Worm (Caenorhabditis elegans) whole organism, L1 larva: ENCODE results near the gene eef-1A.1.
A peak's percentile ranks its signal among the peaks of the same experiment; 100 is the strongest.

Experiments
- C04F5.9 ChIP-seq: sonication (generic microtip); optimal IDR thresholded peaks from 2 replicates; lab custom pipeline; 2016; ENCODE audit warnings: missing genetic modification characterization, missing compliant biosample characterization
- Y116A8C.19 ChIP-seq: sonication (generic microtip); optimal IDR thresholded peaks from 2 replicates; lab custom pipeline; 2016; ENCODE audit warnings: missing compliant biosample characterization, missing genetic modification characterization, borderline replicate concordance
- aha-1 ChIP-seq: fragments of 150-350 bp; optimal IDR thresholded peaks from 2 replicates; lab custom pipeline; 2014; ENCODE audit warnings: missing biosample characterization, missing genetic modification characterization
- aly-2 ChIP-seq: fragments of 150-350 bp; optimal IDR thresholded peaks from 2 replicates; lab custom pipeline; 2014; ENCODE audit warnings: missing biosample characterization, missing genetic modification characterization
- blmp-1 ChIP-seq: fragments of 150-350 bp; optimal IDR thresholded peaks from 2 replicates; lab custom pipeline; 2014; ENCODE audit warnings: missing biosample characterization, missing genetic modification characterization
- ceh-63 ChIP-seq: fragments of 200-800 bp; sonication (Bioruptor generic); optimal IDR thresholded peaks from 2 replicates; lab custom pipeline; 2018; ENCODE audit warnings: mild to moderate bottlenecking, missing genetic modification characterization, missing compliant biosample characterization
- ceh-8 ChIP-seq: fragments of 200-800 bp; sonication (Bioruptor generic); optimal IDR thresholded peaks from 2 replicates; lab custom pipeline; 2018; ENCODE audit warnings: mild to moderate bottlenecking, missing genetic modification characterization, moderate library complexity, missing compliant biosample characterization
- ceh-82 ChIP-seq, 3 experiments: fragments of 150-350 bp in 1 of 3; sonication (generic microtip) in 2 of 3; optimal IDR thresholded peaks; 2 replicates each; lab custom pipeline; 2014 to 2017; ENCODE audit warnings: missing biosample characterization in 3 of 3, missing genetic modification characterization in 3 of 3
- ceh-88 ChIP-seq: fragments of 200-800 bp; sonication (Bioruptor generic); IDR thresholded peaks from 2 replicates; pipeline ENCODE4 v1.3.6; 2022; ENCODE audit warnings: missing genetic modification characterization, missing compliant biosample characterization
- dpl-1 ChIP-seq, 3 experiments: fragments of 150-350 bp in 2 of 3; sonication (generic microtip) in 1 of 3; optimal IDR thresholded peaks; 2 replicates each; lab custom pipeline; 2014 to 2017; ENCODE audit warnings: missing biosample characterization in 3 of 3, missing genetic modification characterization in 3 of 3, missing genetic modification reagents in 3 of 3
- egl-13 ChIP-seq: sonication (generic microtip); optimal IDR thresholded peaks from 2 replicates; lab custom pipeline; 2016; ENCODE audit warnings: missing genotype, missing genetic modification reagents, missing genetic modification characterization, missing compliant biosample characterization
- egl-27 ChIP-seq, 2 experiments: fragments of 150-350 bp in 1 of 2; sonication (generic microtip); optimal IDR thresholded peaks; 3 replicates each; lab custom pipeline; 2017 to 2018; ENCODE audit warnings: missing biosample characterization in 2 of 2, missing genetic modification characterization in 2 of 2, missing genetic modification reagents in 2 of 2
- elt-2 ChIP-seq: sonication (generic microtip); optimal IDR thresholded peaks from 2 replicates; lab custom pipeline; 2016; ENCODE audit warnings: missing genetic modification characterization, mild to moderate bottlenecking, inconsistent platforms, missing compliant biosample characterization, missing genetic modification reagents
- elt-3 ChIP-seq, 6 experiments: fragments of 150-350 bp in 1 of 6; sonication (generic microtip); optimal IDR thresholded peaks; 2 replicates each; lab custom pipeline; 2017 to 2018; ENCODE audit warnings: missing biosample characterization in 6 of 6, missing genetic modification characterization in 6 of 6, inconsistent platforms in 1 of 6
- ets-5 ChIP-seq: fragments of 200-800 bp; sonication (Bioruptor generic); IDR thresholded peaks from 2 replicates; pipeline ENCODE4 v1.3.6; 2022; ENCODE audit warnings: missing genetic modification characterization, missing compliant biosample characterization
- fkh-10 ChIP-seq: sonication (generic microtip); optimal IDR thresholded peaks from 2 replicates; lab custom pipeline; 2017; ENCODE audit warnings: missing biosample characterization, missing genetic modification reagents, missing genetic modification characterization
- fkh-8 ChIP-seq: sonication (generic microtip); optimal IDR thresholded peaks from 2 replicates; lab custom pipeline; 2016; ENCODE audit warnings: mild to moderate bottlenecking, missing genetic modification characterization, missing compliant biosample characterization
- fos-1 ChIP-seq: fragments of 150-350 bp; optimal IDR thresholded peaks from 2 replicates; lab custom pipeline; 2014; ENCODE audit warnings: missing biosample characterization, missing genetic modification characterization
- grh-1 ChIP-seq: fragments of 200-800 bp; sonication (Bioruptor generic); IDR thresholded peaks from 2 replicates; pipeline ENCODE4 v1.3.6; 2022; ENCODE audit warnings: missing genetic modification reagents, missing genetic modification characterization, missing compliant biosample characterization
- hlh-4 ChIP-seq: sonication (generic microtip); optimal IDR thresholded peaks from 2 replicates; lab custom pipeline; 2016; ENCODE audit warnings: mild to moderate bottlenecking, missing genetic modification characterization, missing compliant biosample characterization
- hpl-2 ChIP-seq: fragments of 150-350 bp; optimal IDR thresholded peaks from 2 replicates; lab custom pipeline; 2014; ENCODE audit warnings: missing biosample characterization, missing genetic modification reagents, missing genetic modification characterization
- irx-1 ChIP-seq: sonication (generic microtip); optimal IDR thresholded peaks from 2 replicates; lab custom pipeline; 2016; ENCODE audit warnings: missing genetic modification characterization, missing compliant biosample characterization
- isw-1 ChIP-seq: fragments of 200-800 bp; sonication (Bioruptor generic); IDR thresholded peaks from 2 replicates; pipeline ENCODE4 v1.3.6; 2022; ENCODE audit warnings: missing genetic modification characterization, missing compliant biosample characterization
- lin-13 ChIP-seq: fragments of 150-350 bp; optimal IDR thresholded peaks from 2 replicates; lab custom pipeline; 2014; ENCODE audit warnings: missing biosample characterization, missing genetic modification reagents, missing genetic modification characterization
- lin-14 ChIP-seq: fragments of 200-800 bp; sonication (Bioruptor generic); optimal IDR thresholded peaks from 2 replicates; lab custom pipeline; 2018; ENCODE audit warnings: mild to moderate bottlenecking, missing genetic modification characterization, moderate library complexity, missing compliant biosample characterization
- lin-15B ChIP-seq: fragments of 150-350 bp; sonication (generic microtip); optimal IDR thresholded peaks from 3 replicates; lab custom pipeline; 2014; ENCODE audit warnings: missing biosample characterization, missing genetic modification characterization
- lin-35 ChIP-seq, 2 experiments: fragments of 150-350 bp; optimal IDR thresholded peaks; 2 replicates each; lab custom pipeline; 2014; ENCODE audit warnings: missing biosample characterization in 2 of 2, missing genetic modification characterization in 2 of 2, missing genetic modification reagents in 2 of 2
- lir-3 ChIP-seq: sonication (generic microtip); optimal IDR thresholded peaks from 2 replicates; lab custom pipeline; 2016; ENCODE audit warnings: mild to moderate bottlenecking, missing genetic modification characterization, moderate library complexity, missing compliant biosample characterization; ENCODE audit not compliant: poor library complexity
- lsy-2 ChIP-seq, 2 experiments: fragments of 150-350 bp; optimal IDR thresholded peaks; 2 replicates each; lab custom pipeline; 2014; ENCODE audit warnings: missing biosample characterization in 2 of 2, missing genetic modification characterization in 2 of 2
- mab-9 ChIP-seq: fragments of 200-800 bp; sonication (Bioruptor generic); IDR thresholded peaks from 2 replicates; pipeline ENCODE4 v1.3.6; 2022; ENCODE audit warnings: missing genetic modification reagents, missing genetic modification characterization, missing compliant biosample characterization
- mdl-1 ChIP-seq, 2 experiments: fragments of 150-350 bp; optimal IDR thresholded peaks; 2 replicates each; lab custom pipeline; 2014 to 2017; ENCODE audit warnings: missing biosample characterization in 2 of 2, missing genetic modification characterization in 2 of 2, inconsistent platforms in 1 of 2
- mef-2 ChIP-seq: fragments of 150-350 bp; optimal IDR thresholded peaks from 2 replicates; lab custom pipeline; 2014; ENCODE audit warnings: missing biosample characterization, missing genetic modification characterization
- mep-1 ChIP-seq: fragments of 150-350 bp; optimal IDR thresholded peaks from 2 replicates; lab custom pipeline; 2014; ENCODE audit warnings: missing biosample characterization, missing genetic modification characterization
- nhr-12 ChIP-seq: sonication (generic microtip); optimal IDR thresholded peaks from 2 replicates; lab custom pipeline; 2017; ENCODE audit warnings: missing biosample characterization, missing genetic modification characterization
- nhr-237 ChIP-seq: fragments of 150-350 bp; optimal IDR thresholded peaks from 2 replicates; lab custom pipeline; 2014; ENCODE audit warnings: missing biosample characterization, missing genetic modification characterization
- nhr-28 ChIP-seq: fragments of 150-350 bp; optimal IDR thresholded peaks from 2 replicates; lab custom pipeline; 2014; ENCODE audit warnings: missing biosample characterization, missing genetic modification characterization
- nhr-71 ChIP-seq: sonication (generic microtip); optimal IDR thresholded peaks from 2 replicates; lab custom pipeline; 2016; ENCODE audit warnings: mild to moderate bottlenecking, missing genetic modification characterization, moderate library complexity, missing compliant biosample characterization
- nhr-77 ChIP-seq: fragments of 150-350 bp; optimal IDR thresholded peaks from 2 replicates; lab custom pipeline; 2014; ENCODE audit warnings: missing biosample characterization, missing genetic modification characterization
- nhr-85 ChIP-seq: sonication (generic microtip); peaks from one replicate; lab custom pipeline; 2016; ENCODE audit warnings: missing genetic modification characterization, inconsistent platforms, missing compliant biosample characterization
- pax-3 ChIP-seq: fragments of 200-800 bp; sonication (Bioruptor generic); optimal IDR thresholded peaks from 2 replicates; lab custom pipeline; 2018; ENCODE audit warnings: mild to moderate bottlenecking, missing genetic modification characterization, moderate library complexity, missing compliant biosample characterization
- skn-1 ChIP-seq: fragments of 150-350 bp; optimal IDR thresholded peaks from 2 replicates; lab custom pipeline; 2014; ENCODE audit warnings: missing biosample characterization, missing genetic modification characterization
- snpc-4 ChIP-seq: fragments of 150-350 bp; optimal IDR thresholded peaks from 2 replicates; lab custom pipeline; 2014; ENCODE audit warnings: missing biosample characterization, missing genetic modification characterization
- snu-23 ChIP-seq: sonication (generic microtip); optimal IDR thresholded peaks from 2 replicates; lab custom pipeline; 2016; ENCODE audit warnings: missing genetic modification characterization, missing compliant biosample characterization
- sox-4 ChIP-seq: sonication (generic microtip); optimal IDR thresholded peaks from 2 replicates; lab custom pipeline; 2016; ENCODE audit warnings: missing genetic modification characterization, missing compliant biosample characterization
- sptf-1 ChIP-seq: fragments of 150-350 bp; optimal IDR thresholded peaks from 2 replicates; lab custom pipeline; 2014; ENCODE audit warnings: missing biosample characterization, missing genetic modification characterization
- swsn-7 ChIP-seq: sonication (generic microtip); optimal IDR thresholded peaks from 2 replicates; lab custom pipeline; 2016; ENCODE audit warnings: missing genetic modification characterization, missing compliant biosample characterization
- tlp-1 ChIP-seq: fragments of 150-350 bp; optimal IDR thresholded peaks from 2 replicates; lab custom pipeline; 2014; ENCODE audit warnings: missing biosample characterization, missing genetic modification characterization
- unc-130 ChIP-seq: fragments of 150-350 bp; optimal IDR thresholded peaks from 2 replicates; lab custom pipeline; 2017; ENCODE audit warnings: missing biosample characterization, missing genetic modification characterization, inconsistent platforms
- unc-30 ChIP-seq: sonication (generic microtip); optimal IDR thresholded peaks from 2 replicates; lab custom pipeline; 2017; ENCODE audit warnings: missing biosample characterization, missing genetic modification characterization
- unc-62 ChIP-seq: fragments of 150-350 bp; optimal IDR thresholded peaks from 2 replicates; lab custom pipeline; 2014; ENCODE audit warnings: missing biosample characterization, missing genetic modification reagents, missing genetic modification characterization
- unc-98 ChIP-seq: fragments of 200-800 bp; sonication (Bioruptor generic); IDR thresholded peaks from 2 replicates; pipeline ENCODE4 v1.3.6; 2022; ENCODE audit warnings: missing genetic modification characterization, missing compliant biosample characterization
- vab-15 ChIP-seq: sonication (generic microtip); optimal IDR thresholded peaks from 2 replicates; lab custom pipeline; 2017; ENCODE audit warnings: missing genotype, mild to moderate bottlenecking, missing genetic modification characterization, missing compliant biosample characterization
- zip-4 ChIP-seq: fragments of 200-800 bp; sonication (Bioruptor generic); optimal IDR thresholded peaks from 2 replicates; lab custom pipeline; 2018; ENCODE audit warnings: mild to moderate bottlenecking, missing genetic modification characterization, moderate library complexity, missing compliant biosample characterization
- ztf-4 ChIP-seq: fragments of 150-350 bp; optimal IDR thresholded peaks from 2 replicates; lab custom pipeline; 2014; ENCODE audit warnings: missing biosample characterization, missing genetic modification characterization

eef-1A.1 gene

DNA sequence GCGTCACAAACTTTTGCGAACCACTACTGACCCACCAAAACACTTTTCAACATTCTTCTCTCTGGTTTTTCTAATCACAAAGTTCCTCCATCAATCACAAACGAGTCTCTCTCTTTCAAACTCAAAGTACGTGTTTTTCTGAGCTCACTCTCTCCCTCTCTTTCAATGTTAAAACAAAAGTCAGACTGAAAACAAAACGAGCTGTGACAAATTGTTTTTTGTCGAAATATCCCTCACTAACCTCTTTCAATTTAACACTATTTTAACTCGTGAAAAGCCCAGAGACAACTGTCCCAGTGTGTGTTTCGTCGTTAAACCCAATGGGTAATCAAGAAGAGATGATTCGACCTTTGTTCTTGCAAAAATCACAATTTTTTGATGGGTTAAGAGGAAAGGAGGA is 16.5 kb upstream of the eef-1A.1 start (continued):
- TF ChIP-seq ztf-4 (tag; lab: Kevin White, UChicago) (peak; percentile 39), blmp-1 (tag; lab: Kevin White, UChicago) (no peak), fkh-10 (no peak), lin-35 (GFP tag; optimal IDR thresholded peaks at IDR 0.05; lab: Kevin White, UChicago) (peak in 1 of 2 experiments; percentile 22), nhr-71 (tag; lab: Kevin White, UChicago) (peak; percentile 93), sptf-1 (no peak), irx-1 (tag; lab: Kevin White, UChicago) (no peak), nhr-237 (no peak), ets-5 (GFP tag; lab: Robert Waterston, UW) (no peak), aha-1 (no peak), mdl-1 (tag; optimal IDR thresholded peaks at IDR 0.05; lab: Kevin White, UChicago) (peak in 1 of 2 experiments; percentile 12), snpc-4 (no peak), lin-14 (GFP tag; lab: Kevin White, UChicago) (peak; percentile 88), pax-3 (tag; lab: Kevin White, UChicago) (no peak), nhr-12 (tag; lab: Kevin White, UChicago) (no peak), dpl-1 (GFP tag; optimal IDR thresholded peaks at IDR 0.05; lab: Kevin White, UChicago) (no peak), nhr-77 (tag; lab: Kevin White, UChicago) (no peak), mef-2 (tag; lab: Kevin White, UChicago) (peak; percentile 61), ceh-82 (tag; optimal IDR thresholded peaks at IDR 0.05; lab: Kevin White, UChicago) (no peak), isw-1 (GFP tag; lab: Robert Waterston, UW) (no peak), skn-1 (tag; lab: Kevin White, UChicago) (no peak), sox-4 (no peak), lir-3 (tag; lab: Kevin White, UChicago) (no peak), nhr-28 (tag; lab: Kevin White, UChicago) (no peak), lin-15B (tag; lab: Kevin White, UChicago) (no peak), lin-13 (GFP tag; lab: Kevin White, UChicago) (no peak), unc-62 (GFP tag; lab: Kevin White, UChicago) (no peak), C04F5.9 (peak; percentile 75), snu-23 (GFP tag; lab: Kevin White, UChicago) (peak; percentile 73), egl-27 (tag; optimal IDR thresholded peaks at IDR 0.05; lab: Kevin White, UChicago) (no peak), zip-4 (GFP tag; lab: Kevin White, UChicago) (no peak), unc-130 (tag; lab: Kevin White, UChicago) (peak; percentile 65), elt-2 (tag; lab: Kevin White, UChicago) (no peak), aly-2 (tag; lab: Kevin White, UChicago) (no peak), fkh-8 (no peak), hlh-4 (tag; lab: Kevin White, UChicago) (no peak), tlp-1 (no peak), lsy-2 (tag; optimal IDR thresholded peaks at IDR 0.05; lab: Kevin White, UChicago) (peak; percentile 63 to 89), grh-1 (GFP tag; lab: Robert Waterston, UW) (no peak), unc-98 (GFP tag; lab: Robert Waterston, UW) (no peak), ceh-8 (no peak), mab-9 (GFP tag; lab: Robert Waterston, UW) (no peak), elt-3 (tag; optimal IDR thresholded peaks at IDR 0.05; lab: Kevin White, UChicago) (no peak), unc-30 (tag; lab: Kevin White, UChicago) (no peak), swsn-7 (tag; lab: Kevin White, UChicago) (peak; percentile 43), Y116A8C.19 (tag; lab: Kevin White, UChicago) (no peak), fos-1 (tag; lab: Kevin White, UChicago) (no peak), hpl-2 (no peak), nhr-85 (no peak), mep-1 (tag; lab: Kevin White, UChicago) (peak; percentile 18), egl-13 (tag; lab: Kevin White, UChicago) (no peak), ceh-88 (GFP tag; lab: Robert Waterston, UW) (no peak), vab-15 (tag; lab: Kevin White, UChicago) (peak; percentile 93), ceh-63 (GFP tag; lab: Kevin White, UChicago) (no peak)
